Worm (Caenorhabditis elegans) whole organism, L3 larva: Measurements from ENCODE around the gene lhpp-1.

Experiments used
- R02D3.7 ChIP-seq: fragments of 150-350 bp; optimal IDR thresholded peaks from 2 replicates; lab custom pipeline; 2014; ENCODE audit warnings: missing biosample characterization, missing genetic modification characterization
- ama-1 ChIP-seq: fragments of 150-350 bp; optimal IDR thresholded peaks from 2 replicates; lab custom pipeline; 2018
- ceh-28 ChIP-seq: fragments of 150-350 bp; optimal IDR thresholded peaks from 2 replicates; lab custom pipeline; 2014; ENCODE audit warnings: missing biosample characterization, missing genetic modification reagents, missing genetic modification characterization
- ceh-82 ChIP-seq: fragments of 150-350 bp; optimal IDR thresholded peaks from 2 replicates; lab custom pipeline; 2014; ENCODE audit warnings: missing biosample characterization, missing genetic modification characterization
- ceh-9 ChIP-seq: sonication (generic microtip); optimal IDR thresholded peaks from 2 replicates; lab custom pipeline; 2018; ENCODE audit warnings: missing biosample characterization, missing genetic modification characterization
- egl-5 ChIP-seq: fragments of 150-350 bp; optimal IDR thresholded peaks from 2 replicates; lab custom pipeline; 2017; ENCODE audit warnings: missing biosample characterization, missing genetic modification reagents, missing genetic modification characterization, inconsistent platforms
- elt-1 ChIP-seq: fragments of 150-350 bp; optimal IDR thresholded peaks from 2 replicates; lab custom pipeline; 2014; ENCODE audit warnings: missing biosample characterization, missing genetic modification characterization
- elt-2 ChIP-seq: sonication (generic microtip); optimal IDR thresholded peaks from 2 replicates; lab custom pipeline; 2016; ENCODE audit warnings: missing genetic modification reagents, mild to moderate bottlenecking, missing genetic modification characterization, missing compliant biosample characterization
- eor-1 ChIP-seq, 2 experiments: fragments of 150-350 bp; optimal IDR thresholded peaks; 2 replicates each; lab custom pipeline; 2014 to 2018; ENCODE audit warnings: missing biosample characterization in 2 of 2, missing genetic modification characterization in 2 of 2
- fos-1 ChIP-seq: fragments of 150-350 bp; optimal IDR thresholded peaks from 2 replicates; lab custom pipeline; 2014; ENCODE audit warnings: missing biosample characterization, missing genetic modification characterization
- jun-1 ChIP-seq: fragments of 150-350 bp; optimal IDR thresholded peaks from 2 replicates; lab custom pipeline; 2014; ENCODE audit warnings: missing biosample characterization, missing genetic modification reagents, missing genetic modification characterization
- lin-39 ChIP-seq: fragments of 150-350 bp; optimal IDR thresholded peaks from 2 replicates; lab custom pipeline; 2018; ENCODE audit warnings: missing biosample characterization, missing genetic modification reagents, missing genetic modification characterization
- lsy-12 ChIP-seq: sonication (generic microtip); optimal IDR thresholded peaks from 2 replicates; lab custom pipeline; 2016; ENCODE audit warnings: mild to moderate bottlenecking, missing genetic modification characterization, missing compliant biosample characterization
- nfya-1 ChIP-seq: sonication (generic microtip); optimal IDR thresholded peaks from 2 replicates; lab custom pipeline; 2017; ENCODE audit warnings: missing genetic modification characterization, mild to moderate bottlenecking, missing compliant biosample characterization, antibody characterized with exemption, moderate library complexity; ENCODE audit not compliant: insufficient read depth
- nhr-12 ChIP-seq: fragments of 150-350 bp; optimal IDR thresholded peaks from 2 replicates; lab custom pipeline; 2014; ENCODE audit warnings: missing biosample characterization, missing genetic modification characterization
- nhr-25 ChIP-seq: sonication (generic microtip); optimal IDR thresholded peaks from 2 replicates; lab custom pipeline; 2017; ENCODE audit warnings: missing biosample characterization, missing genetic modification characterization
- nhr-77 ChIP-seq: fragments of 150-350 bp; optimal IDR thresholded peaks from 2 replicates; lab custom pipeline; 2014; ENCODE audit warnings: missing biosample characterization, missing genetic modification characterization
- pha-4 ChIP-seq: fragments of 150-350 bp; optimal IDR thresholded peaks from 2 replicates; lab custom pipeline; 2014; ENCODE audit warnings: missing biosample characterization, missing genetic modification reagents, missing genetic modification characterization
- skn-1 ChIP-seq: fragments of 150-350 bp; optimal IDR thresholded peaks from 2 replicates; lab custom pipeline; 2014; ENCODE audit warnings: missing biosample characterization, missing genetic modification characterization
- snpc-4 ChIP-seq: fragments of 150-350 bp; optimal IDR thresholded peaks from 2 replicates; lab custom pipeline; 2014; ENCODE audit warnings: missing biosample characterization, missing genetic modification characterization
- tbx-2 ChIP-seq: sonication (generic microtip); optimal IDR thresholded peaks from 2 replicates; lab custom pipeline; 2016; ENCODE audit warnings: mild to moderate bottlenecking, missing genetic modification characterization, missing compliant biosample characterization
- zag-1 ChIP-seq: fragments of 150-350 bp; optimal IDR thresholded peaks from 2 replicates; lab custom pipeline; 2014; ENCODE audit warnings: missing biosample characterization, missing genetic modification characterization
- ztf-4 ChIP-seq: fragments of 150-350 bp; optimal IDR thresholded peaks from 2 replicates; lab custom pipeline; 2014; ENCODE audit warnings: missing biosample characterization, missing genetic modification characterization

lhpp-1 gene

ce11 chrV:12065369-12065768 is 46.2 kb downstream of the lhpp-1 start, which contains the start of gene pqn-53:
pqn-53 (minus strand) TSS chrV:12065391.
- TF ChIP-seq skn-1 (tag; lab: Kevin White, UChicago) (no peak), nhr-12 (no peak), elt-2 (tag; lab: Kevin White, UChicago) (peak; percentile 7), lsy-12 (tag; lab: Kevin White, UChicago) (no peak), nfya-1 (peak; percentile 46), nhr-25 (peak; percentile 29), ama-1 (lab: Kevin White, UChicago) (peak; percentile 28), ceh-28 (tag; lab: Kevin White, UChicago) (peak; percentile 63), snpc-4 (tag; lab: Kevin White, UChicago) (peak; percentile 37), lin-39 (tag; lab: Kevin White, UChicago) (peak; percentile 31), pha-4 (tag; lab: Kevin White, UChicago) (peak; percentile 22)

- peak; percentile 85 for TF ChIP-seq ama-1 (lab: Kevin White, UChicago)
- TF ChIP-seq pha-4 (tag; lab: Kevin White, UChicago) = peak; percentile 10
- peak; percentile 4 for TF ChIP-seq nhr-25
- no peak for TF ChIP-seq R02D3.7
- TF ChIP-seq nfya-1 = no peak
- peak; percentile 9 for TF ChIP-seq elt-2 (tag; lab: Kevin White, UChicago)
- no peak for TF ChIP-seq eor-1 (tag; optimal IDR thresholded peaks at IDR 0.05; lab: Kevin White, UChicago)
- no peak for TF ChIP-seq elt-1 (tag; lab: Kevin White, UChicago)
- TF ChIP-seq, all 47 proteins: peak for 4
Measured at ce11 chrV:12063036-12063435, 48.6 kb downstream of the lhpp-1 start, which contains the start of gene clh-6. clh-6 (minus strand) TSS chrV:12063368.

DNA sequence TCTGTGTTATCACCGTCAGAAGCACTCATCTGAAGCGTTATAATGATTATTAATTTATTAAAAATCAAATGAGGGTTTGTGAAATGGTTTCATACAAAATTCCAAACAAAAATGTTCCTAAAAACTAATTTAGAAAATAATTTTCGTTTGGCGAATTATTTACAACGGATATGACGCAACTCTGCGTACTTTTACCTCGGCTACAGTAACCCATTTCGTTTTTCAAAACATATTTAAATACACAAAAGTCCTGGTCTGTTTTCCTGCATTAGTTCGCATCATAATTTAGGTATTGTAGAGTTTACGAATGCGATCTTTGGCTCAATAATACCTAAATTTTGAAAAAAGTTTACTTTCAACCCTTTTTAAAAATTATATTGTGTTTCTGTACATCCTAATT is 51.9 kb downstream of the lhpp-1 start, which contains the start of gene R07B7.2:
R07B7.2 (minus strand) TSS at position 35 of the 400 bp plus-strand sequence.
- TF ChIP-seq fos-1 (tag; lab: Kevin White, UChicago) (no peak), zag-1 (tag; lab: Kevin White, UChicago) (no peak), tbx-2 (tag; lab: Kevin White, UChicago) (no peak), jun-1 (no peak), nhr-77 (no peak), ceh-82 (tag; lab: Kevin White, UChicago) (no peak), R02D3.7 (no peak), ztf-4 (tag; lab: Kevin White, UChicago) (no peak), ceh-9 (tag; lab: Kevin White, UChicago) (no peak), egl-5 (tag; lab: Kevin White, UChicago) (no peak)
